Worm (Caenorhabditis elegans) whole organism, L3 larva: ENCODE measurements around the gene nceh-1.

Experiments
- ZK546.5 ChIP-seq: sonication (generic microtip); optimal IDR thresholded peaks from 2 replicates; lab custom pipeline; 2017; ENCODE audit warnings: missing biosample characterization, missing genetic modification characterization
- aly-2 ChIP-seq: fragments of 150-350 bp; optimal IDR thresholded peaks from 2 replicates; lab custom pipeline; 2014; ENCODE audit warnings: missing biosample characterization, missing genetic modification characterization
- ama-1 ChIP-seq: fragments of 150-350 bp; optimal IDR thresholded peaks from 2 replicates; lab custom pipeline; 2018
- ceh-16 ChIP-seq: sonication (generic microtip); optimal IDR thresholded peaks from 2 replicates; lab custom pipeline; 2017; ENCODE audit warnings: missing biosample characterization, missing genetic modification characterization
- ceh-28 ChIP-seq: fragments of 150-350 bp; optimal IDR thresholded peaks from 2 replicates; lab custom pipeline; 2014; ENCODE audit warnings: missing biosample characterization, missing genetic modification reagents, missing genetic modification characterization
- egl-27 ChIP-seq: sonication (generic microtip); optimal IDR thresholded peaks from 4 replicates; lab custom pipeline; 2017; ENCODE audit warnings: missing biosample characterization, missing genetic modification reagents, missing genetic modification characterization
- egl-5 ChIP-seq: fragments of 150-350 bp; optimal IDR thresholded peaks from 2 replicates; lab custom pipeline; 2017; ENCODE audit warnings: missing biosample characterization, missing genetic modification reagents, missing genetic modification characterization, inconsistent platforms
- elt-1 ChIP-seq: fragments of 150-350 bp; optimal IDR thresholded peaks from 2 replicates; lab custom pipeline; 2014; ENCODE audit warnings: missing biosample characterization, missing genetic modification characterization
- elt-2 ChIP-seq: sonication (generic microtip); optimal IDR thresholded peaks from 2 replicates; lab custom pipeline; 2016; ENCODE audit warnings: missing genetic modification reagents, mild to moderate bottlenecking, missing genetic modification characterization, missing compliant biosample characterization
- elt-3 ChIP-seq, 3 experiments: fragments of 150-350 bp in 1 of 3; sonication (generic microtip) in 2 of 3; optimal IDR thresholded peaks; 2 replicates in 2 of 3; 4 replicates in 1 of 3; lab custom pipeline; 2014 to 2017; ENCODE audit warnings: missing biosample characterization in 3 of 3, missing genetic modification characterization in 3 of 3
- eor-1 ChIP-seq, 2 experiments: fragments of 150-350 bp; optimal IDR thresholded peaks; 2 replicates each; lab custom pipeline; 2014 to 2018; ENCODE audit warnings: missing biosample characterization in 2 of 2, missing genetic modification characterization in 2 of 2
- fkh-2 ChIP-seq: fragments of 150-350 bp; optimal IDR thresholded peaks from 2 replicates; lab custom pipeline; 2014; ENCODE audit warnings: missing biosample characterization, missing genetic modification reagents, missing genetic modification characterization
- fos-1 ChIP-seq: fragments of 150-350 bp; optimal IDR thresholded peaks from 2 replicates; lab custom pipeline; 2014; ENCODE audit warnings: missing biosample characterization, missing genetic modification characterization
- hmg-11 ChIP-seq: sonication (generic microtip); optimal IDR thresholded peaks from 2 replicates; lab custom pipeline; 2016; ENCODE audit warnings: missing genetic modification characterization, missing compliant biosample characterization
- lin-39 ChIP-seq: fragments of 150-350 bp; optimal IDR thresholded peaks from 2 replicates; lab custom pipeline; 2018; ENCODE audit warnings: missing biosample characterization, missing genetic modification reagents, missing genetic modification characterization
- mdl-1 ChIP-seq: fragments of 150-350 bp; optimal IDR thresholded peaks from 2 replicates; lab custom pipeline; 2014; ENCODE audit warnings: missing biosample characterization, missing genetic modification characterization
- nfya-1 ChIP-seq: sonication (generic microtip); optimal IDR thresholded peaks from 2 replicates; lab custom pipeline; 2017; ENCODE audit warnings: missing genetic modification characterization, mild to moderate bottlenecking, missing compliant biosample characterization, antibody characterized with exemption, moderate library complexity; ENCODE audit not compliant: insufficient read depth
- nhr-11 ChIP-seq: fragments of 150-350 bp; optimal IDR thresholded peaks from 2 replicates; lab custom pipeline; 2014; ENCODE audit warnings: missing biosample characterization, missing genetic modification characterization
- nhr-12 ChIP-seq: fragments of 150-350 bp; optimal IDR thresholded peaks from 2 replicates; lab custom pipeline; 2014; ENCODE audit warnings: missing biosample characterization, missing genetic modification characterization
- nhr-23 ChIP-seq: fragments of 150-350 bp; optimal IDR thresholded peaks from 2 replicates; lab custom pipeline; 2014; ENCODE audit warnings: missing biosample characterization, missing genetic modification reagents, missing genetic modification characterization
- nhr-237 ChIP-seq: fragments of 150-350 bp; optimal IDR thresholded peaks from 2 replicates; lab custom pipeline; 2014; ENCODE audit warnings: missing biosample characterization, missing genetic modification characterization
- nhr-43 ChIP-seq: sonication (generic microtip); optimal IDR thresholded peaks from 2 replicates; lab custom pipeline; 2016; ENCODE audit warnings: mild to moderate bottlenecking, missing genetic modification characterization, missing compliant biosample characterization; ENCODE audit not compliant: poor library complexity, severe bottlenecking
- nhr-67 ChIP-seq: fragments of 150-350 bp; optimal IDR thresholded peaks from 2 replicates; lab custom pipeline; 2014; ENCODE audit warnings: missing biosample characterization, missing genetic modification characterization
- nhr-76 ChIP-seq: fragments of 150-350 bp; sonication (generic microtip); optimal IDR thresholded peaks from 5 replicates; lab custom pipeline; 2014; ENCODE audit warnings: missing biosample characterization, missing genetic modification characterization
- nhr-77 ChIP-seq: fragments of 150-350 bp; optimal IDR thresholded peaks from 2 replicates; lab custom pipeline; 2014; ENCODE audit warnings: missing biosample characterization, missing genetic modification characterization
- pha-4 ChIP-seq: fragments of 150-350 bp; optimal IDR thresholded peaks from 2 replicates; lab custom pipeline; 2014; ENCODE audit warnings: missing biosample characterization, missing genetic modification reagents, missing genetic modification characterization
- pqm-1 ChIP-seq: fragments of 150-350 bp; optimal IDR thresholded peaks from 2 replicates; lab custom pipeline; 2017; ENCODE audit warnings: missing biosample characterization, missing genetic modification characterization, inconsistent platforms
- sea-2 ChIP-seq: fragments of 150-350 bp; sonication (generic microtip); optimal IDR thresholded peaks from 4 replicates; lab custom pipeline; 2014; ENCODE audit warnings: missing biosample characterization, missing genetic modification reagents, missing genetic modification characterization
- skn-1 ChIP-seq: fragments of 150-350 bp; optimal IDR thresholded peaks from 2 replicates; lab custom pipeline; 2014; ENCODE audit warnings: missing biosample characterization, missing genetic modification characterization
- tbx-2 ChIP-seq: sonication (generic microtip); optimal IDR thresholded peaks from 2 replicates; lab custom pipeline; 2016; ENCODE audit warnings: mild to moderate bottlenecking, missing genetic modification characterization, missing compliant biosample characterization
- unc-39 ChIP-seq: sonication (generic microtip); optimal IDR thresholded peaks from 4 replicates; lab custom pipeline; 2017; ENCODE audit warnings: missing biosample characterization, missing genetic modification characterization
- ztf-11 ChIP-seq: fragments of 150-350 bp; optimal IDR thresholded peaks from 2 replicates; lab custom pipeline; 2014; ENCODE audit warnings: missing biosample characterization, missing genetic modification characterization
- ztf-4 ChIP-seq: fragments of 150-350 bp; optimal IDR thresholded peaks from 2 replicates; lab custom pipeline; 2014; ENCODE audit warnings: missing biosample characterization, missing genetic modification characterization

The nceh-1 gene

ce11 chrV:19354506-19354905 lies 22.7 kb upstream of the nceh-1 start:
- TF ChIP-seq fkh-2 (tag; lab: Kevin White, UChicago) (no peak), ceh-28 (tag; lab: Kevin White, UChicago) (no peak), nhr-76 (tag; lab: Kevin White, UChicago) (no peak), elt-2 (tag; lab: Kevin White, UChicago) (no peak), nhr-12 (no peak), pha-4 (tag; lab: Kevin White, UChicago) (no peak), nhr-77 (no peak), ZK546.5 (no peak), egl-27 (tag; lab: Kevin White, UChicago) (no peak), nhr-43 (tag; lab: Kevin White, UChicago) (no peak), elt-1 (tag; lab: Kevin White, UChicago) (no peak), nfya-1 (tag; lab: Kevin White, UChicago) (no peak), sea-2 (no peak), fos-1 (tag; lab: Kevin White, UChicago) (no peak), ztf-4 (no peak), hmg-11 (tag; lab: Kevin White, UChicago) (no peak), skn-1 (tag; lab: Kevin White, UChicago) (no peak), unc-39 (tag; lab: Kevin White, UChicago) (no peak), nhr-23 (tag; lab: Kevin White, UChicago) (no peak)

ce11 chrV:19355219-19355618 lies 22.0 kb upstream of the nceh-1 start:
- no peak for TF ChIP-seq nhr-23 (tag; lab: Kevin White, UChicago)
- no peak for TF ChIP-seq hmg-11 (tag; lab: Kevin White, UChicago)
- no peak for TF ChIP-seq tbx-2 (tag; lab: Kevin White, UChicago)
- TF ChIP-seq nhr-11 (tag; lab: Kevin White, UChicago), result no peak
- TF ChIP-seq elt-2 (tag; lab: Kevin White, UChicago), result no peak
- no peak for TF ChIP-seq fkh-2 (tag; lab: Kevin White, UChicago)
- TF ChIP-seq mdl-1, result no peak

- no peak for TF ChIP-seq fkh-2 (tag; lab: Kevin White, UChicago)
- TF ChIP-seq ZK546.5, result no peak
- TF ChIP-seq hmg-11 (tag; lab: Kevin White, UChicago), result no peak
- TF ChIP-seq sea-2, result no peak
- no peak for TF ChIP-seq nhr-23 (tag; lab: Kevin White, UChicago)
- TF ChIP-seq tbx-2 (tag; lab: Kevin White, UChicago), result no peak
- no peak for TF ChIP-seq eor-1 (tag; optimal IDR thresholded peaks at IDR 0.05; lab: Kevin White, UChicago)
- TF ChIP-seq elt-1 (tag; lab: Kevin White, UChicago), result no peak
- no peak for TF ChIP-seq egl-5 (tag; lab: Kevin White, UChicago)
- TF ChIP-seq aly-2 (tag; lab: Kevin White, UChicago), result no peak
- TF ChIP-seq mdl-1, result no peak
- TF ChIP-seq elt-2 (tag; lab: Kevin White, UChicago), result no peak
- no peak for TF ChIP-seq pqm-1 (tag; lab: Kevin White, UChicago)
- no peak for TF ChIP-seq nhr-11 (tag; lab: Kevin White, UChicago)
- no peak for TF ChIP-seq ama-1 (lab: Kevin White, UChicago)
- TF ChIP-seq ztf-11 (tag; lab: Kevin White, UChicago), result no peak
- no peak for TF ChIP-seq elt-3 (tag; optimal IDR thresholded peaks at IDR 0.05; lab: Kevin White, UChicago)
- no peak for TF ChIP-seq nfya-1 (tag; lab: Kevin White, UChicago)
Observed at ce11 chrV:19356717-19357116, 20.5 kb upstream of the nceh-1 start.

- TF ChIP-seq nhr-76 (tag; lab: Kevin White, UChicago) (no peak), elt-2 (tag; lab: Kevin White, UChicago) (no peak), lin-39 (tag; lab: Kevin White, UChicago) (peak; percentile 37), nfya-1 (tag; lab: Kevin White, UChicago) (peak; percentile 3), hmg-11 (tag; lab: Kevin White, UChicago) (no peak), nhr-67 (no peak), tbx-2 (tag; lab: Kevin White, UChicago) (no peak), nhr-11 (tag; lab: Kevin White, UChicago) (no peak), nhr-237 (tag; lab: Kevin White, UChicago) (no peak), ceh-16 (tag; lab: Kevin White, UChicago) (no peak), skn-1 (tag; lab: Kevin White, UChicago) (no peak)
Observed at ce11 chrV:19358039-19358438, 19.2 kb upstream of the nceh-1 start.
